In the genomic region with DNA sequence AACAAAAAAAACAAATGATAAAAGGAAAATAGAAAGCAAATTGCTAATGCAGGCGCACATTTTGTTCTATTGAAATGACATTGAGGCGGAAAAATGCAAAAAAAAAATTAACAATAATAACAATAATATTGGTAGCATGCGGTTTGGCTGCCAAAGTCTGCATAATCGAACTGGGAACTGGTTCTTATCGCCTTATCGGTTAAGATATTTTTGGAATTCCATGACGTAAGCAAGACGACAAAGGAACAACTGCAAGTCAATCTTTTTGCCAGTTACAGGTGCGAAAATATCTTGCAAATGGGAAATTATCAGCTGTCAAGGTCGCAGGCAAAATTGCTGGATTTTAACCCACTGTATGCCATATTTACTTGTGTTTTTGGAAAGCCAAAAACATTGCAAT, we compare ENCODE assay signal across 3 fruit fly cellular contexts.
TF ChIP-seq lines count a peak whose summit lies in the region.

No protein-coding gene starts in this region.

- TF ChIP-seq CTCF in whole organism, embryonic (GFP tag; optimal IDR thresholded peaks at IDR 0.05; lab: Kevin White, UChicago), result no peak

TF ChIP-seq in whole organism, adult, 20 proteins besides CTCF, POLR2A, EP300 and RAD21:
- TF ChIP-seq CG12768 (GFP tag; optimal IDR thresholded peaks at IDR 0.05; lab: Kevin White, UChicago), result peak; percentile 22
- no peak for TF ChIP-seq Mnt (GFP tag; optimal IDR thresholded peaks at IDR 0.05; lab: Kevin White, UChicago)
- TF ChIP-seq kay (GFP tag; lab: Kevin White, UChicago; ENCODE audit: borderline replicate concordance), result no peak
- TF ChIP-seq tj (GFP tag; optimal IDR thresholded peaks at IDR 0.05; lab: Kevin White, UChicago), result no peak

TF ChIP-seq in whole organism, embryonic, 481 proteins besides CTCF, POLR2A, EP300 and RAD21:
- no peak for TF ChIP-seq CG9727 (GFP tag; optimal IDR thresholded peaks at IDR 0.05; lab: Kevin White, UChicago)
- no peak for TF ChIP-seq CG42726 (GFP tag; IDR thresholded peaks at IDR 0.05; lab: Robert Waterston, UW; ENCODE audit: partially characterized antibody)
- TF ChIP-seq CG33213 (GFP tag; optimal IDR thresholded peaks at IDR 0.05; lab: Kevin White, UChicago), result no peak
- TF ChIP-seq mam (GFP tag; optimal IDR thresholded peaks at IDR 0.05; lab: Kevin White, UChicago), result no peak
- TF ChIP-seq fd102C (GFP tag; optimal IDR thresholded peaks at IDR 0.05; lab: Kevin White, UChicago), result no peak
- TF ChIP-seq CG7271 (tag; optimal IDR thresholded peaks at IDR 0.05; lab: Kevin White, UChicago), result no peak
- peak; percentile 59 for TF ChIP-seq sd (tag; optimal IDR thresholded peaks at IDR 0.05; lab: Kevin White, UChicago)
- TF ChIP-seq Max (GFP tag; optimal IDR thresholded peaks at IDR 0.05; lab: Kevin White, UChicago), result no peak

TF ChIP-seq in whole organism, prepupa, 60 proteins besides CTCF, POLR2A, EP300 and RAD21:
- TF ChIP-seq vri (GFP tag; optimal IDR thresholded peaks at IDR 0.05; lab: Kevin White, UChicago) (peak; percentile 94), svp (GFP tag; lab: Kevin White, UChicago) (peak; percentile 55), Ets21C (GFP tag; optimal IDR thresholded peaks at IDR 0.05; lab: Kevin White, UChicago) (no peak), Smox (GFP tag; optimal IDR thresholded peaks at IDR 0.05; lab: Kevin White, UChicago) (no peak)
TF ChIP-seq in whole organism, prepupa: peak in this region for 2.
